Worm (Caenorhabditis elegans): ENCODE measurements around the gene dyc-1.

ce11 chrX:14024400-14024953 lies 24.9 kb upstream of the dyc-1 start:
- TF ChIP-seq cog-1 (tag; optimal IDR thresholded peaks at IDR 0.05) (no peak), klf-2 (GFP tag; conservative IDR thresholded peaks at IDR 0.05) (no peak)
